Fruit fly (Drosophila melanogaster) whole organism, adult: ENCODE data around the gene fmt.

Experiments
- CG11617 ChIP-seq: fragments of 200-800 bp; sonication (Bioruptor generic); optimal IDR thresholded peaks from 2 replicates; lab custom pipeline; 2017; ENCODE audit warnings: mild to moderate bottlenecking, missing biosample characterization, missing genetic modification reagents, missing genetic modification characterization
- CG12768 ChIP-seq: fragments of 200-800 bp; sonication (Bioruptor generic); optimal IDR thresholded peaks from 2 replicates; lab custom pipeline; 2017; ENCODE audit warnings: missing biosample characterization, missing genetic modification characterization, mild to moderate bottlenecking, moderate library complexity, missing genetic modification reagents
- CG14711 ChIP-seq: fragments of 200-800 bp; sonication (Bioruptor generic); optimal IDR thresholded peaks from 2 replicates; lab custom pipeline; 2018; ENCODE audit warnings: missing biosample characterization, mild to moderate bottlenecking, missing genetic modification characterization, moderate library complexity
- CG1620 ChIP-seq: fragments of 200-800 bp; sonication (Bioruptor generic); optimal IDR thresholded peaks from 2 replicates; lab custom pipeline; 2016; ENCODE audit warnings: missing biosample characterization, missing genetic modification characterization
- CG33017 ChIP-seq: fragments of 200-800 bp; sonication (Bioruptor generic); optimal IDR thresholded peaks from 2 replicates; lab custom pipeline; 2018; ENCODE audit warnings: missing biosample characterization, mild to moderate bottlenecking, missing genetic modification characterization, moderate library complexity
- CG5204 ChIP-seq: fragments of 200-800 bp; sonication (Bioruptor generic); optimal IDR thresholded peaks from 2 replicates; lab custom pipeline; 2016; ENCODE audit warnings: missing biosample characterization, missing genetic modification characterization
- CG7045 ChIP-seq: fragments of 200-800 bp; sonication (Bioruptor generic); optimal IDR thresholded peaks from 2 replicates; lab custom pipeline; 2017; ENCODE audit warnings: missing biosample characterization, mild to moderate bottlenecking, missing genetic modification characterization
- CG7101 ChIP-seq: fragments of 200-800 bp; sonication (Bioruptor generic); optimal IDR thresholded peaks from 2 replicates; lab custom pipeline; 2018; ENCODE audit warnings: missing biosample characterization, mild to moderate bottlenecking, missing genetic modification characterization, moderate library complexity
- Clk ChIP-seq: fragments of 200-800 bp; sonication (Bioruptor generic); optimal IDR thresholded peaks from 2 replicates; lab custom pipeline; 2017; ENCODE audit warnings: missing biosample characterization, missing genetic modification characterization
- Crg-1 ChIP-seq: fragments of 200-800 bp; sonication (Bioruptor generic); optimal IDR thresholded peaks from 2 replicates; lab custom pipeline; 2016; ENCODE audit warnings: missing biosample characterization, missing genetic modification characterization
- Hr96 ChIP-seq: fragments of 200-800 bp; sonication (Bioruptor generic); optimal IDR thresholded peaks from 2 replicates; lab custom pipeline; 2016; ENCODE audit warnings: missing biosample characterization, missing genetic modification characterization
- Mnt ChIP-seq: fragments of 200-800 bp; sonication (Bioruptor generic); optimal IDR thresholded peaks from 2 replicates; lab custom pipeline; 2016; ENCODE audit warnings: missing biosample characterization, mild to moderate bottlenecking, missing genetic modification characterization
- bab1 ChIP-seq: fragments of 200-800 bp; sonication (Bioruptor generic); optimal IDR thresholded peaks from 3 replicates; lab custom pipeline; 2019; ENCODE audit warnings: missing biosample characterization, mild to moderate bottlenecking, missing genetic modification characterization, moderate library complexity
- cic ChIP-seq: fragments of 200-800 bp; sonication (Bioruptor generic); optimal IDR thresholded peaks from 2 replicates; lab custom pipeline; 2017; ENCODE audit warnings: missing biosample characterization, mild to moderate bottlenecking, missing genetic modification characterization, moderate library complexity
- cnc ChIP-seq, 2 experiments: fragments of >200 bp; optimal IDR thresholded peaks; 2 replicates each; lab custom pipeline; 2017
- kay ChIP-seq: fragments of 200-800 bp; sonication (Bioruptor generic); peaks from one replicate; lab custom pipeline; 2016; ENCODE audit warnings: missing biosample characterization, missing genetic modification characterization, borderline replicate concordance
- ovo ChIP-seq: fragments of 200-800 bp; sonication (Bioruptor generic); optimal IDR thresholded peaks from 2 replicates; lab custom pipeline; 2016; ENCODE audit warnings: missing biosample characterization, missing genetic modification characterization
- pad ChIP-seq: fragments of 200-800 bp; sonication (Bioruptor generic); optimal IDR thresholded peaks from 3 replicates; lab custom pipeline; 2017; ENCODE audit warnings: missing biosample characterization, missing genetic modification characterization, mild to moderate bottlenecking, moderate library complexity, missing genetic modification reagents
- tj ChIP-seq: fragments of 200-800 bp; sonication (Bioruptor generic); optimal IDR thresholded peaks from 3 replicates; lab custom pipeline; 2017; ENCODE audit warnings: missing biosample characterization, mild to moderate bottlenecking, missing genetic modification characterization, moderate library complexity
- toe ChIP-seq: fragments of 200-800 bp; sonication (Bioruptor generic); optimal IDR thresholded peaks from 2 replicates; lab custom pipeline; 2016; ENCODE audit warnings: missing biosample characterization, missing genetic modification characterization

The fmt gene

dm6 chr3L:6138586-6138985 lies 35.1 kb downstream of the fmt start:
- TF ChIP-seq CG33017 (tag; lab: Kevin White, UChicago) (no peak), ovo (GFP tag; lab: Kevin White, UChicago) (no peak), Mnt (no peak), CG14711 (tag; lab: Kevin White, UChicago) (no peak), Hr96 (GFP tag; lab: Kevin White, UChicago) (no peak), Crg-1 (GFP tag; lab: Kevin White, UChicago) (no peak), CG12768 (no peak), bab1 (no peak)

- no peak for TF ChIP-seq Clk
- no peak for TF ChIP-seq cic
- TF ChIP-seq CG5204, result no peak
- no peak for TF ChIP-seq CG12768
- TF ChIP-seq Crg-1 (GFP tag; lab: Kevin White, UChicago), result no peak
- no peak for TF ChIP-seq CG7045 (GFP tag; lab: Kevin White, UChicago)
- no peak for TF ChIP-seq Hr96 (GFP tag; lab: Kevin White, UChicago)
- TF ChIP-seq CG33017 (tag; lab: Kevin White, UChicago), result no peak
- TF ChIP-seq Mnt, result no peak
- TF ChIP-seq bab1, result no peak
- TF ChIP-seq pad (GFP tag; lab: Kevin White, UChicago), result no peak
- TF ChIP-seq cnc (optimal IDR thresholded peaks at IDR 0.05; lab: Kevin White, UChicago), result no peak
- no peak for TF ChIP-seq toe (GFP tag; lab: Kevin White, UChicago)
- TF ChIP-seq CG7101 (tag; lab: Kevin White, UChicago), result no peak
Observed at dm6 chr3L:6138018-6138417, 35.7 kb downstream of the fmt start, which contains the start of gene Lcp65Ae. Lcp65Ae (minus strand) TSS chr3L:6138118.

- TF ChIP-seq ovo (GFP tag; lab: Kevin White, UChicago), result no peak
Observed at dm6 chr3L:6136691-6137090, 37.0 kb downstream of the fmt start, which contains the start of gene Lcp65Af. Lcp65Af (minus strand) TSS chr3L:6136791.

dm6 chr3L:6135174-6135573 lies 38.5 kb downstream of the fmt start, which contains the start of gene Lcp65Ag1:
Lcp65Ag1 (minus strand) TSS chr3L:6135274.
- TF ChIP-seq pad (GFP tag; lab: Kevin White, UChicago) (no peak), tj (no peak), CG1620 (GFP tag; lab: Kevin White, UChicago) (no peak), cnc (optimal IDR thresholded peaks at IDR 0.05; lab: Kevin White, UChicago) (no peak), Crg-1 (GFP tag; lab: Kevin White, UChicago) (no peak), cic (no peak), kay (no peak), toe (GFP tag; lab: Kevin White, UChicago) (no peak), CG7101 (tag; lab: Kevin White, UChicago) (no peak), CG33017 (tag; lab: Kevin White, UChicago) (no peak), CG11617 (no peak), Clk (no peak), CG7045 (GFP tag; lab: Kevin White, UChicago) (no peak), Mnt (no peak), CG12768 (no peak), Hr96 (GFP tag; lab: Kevin White, UChicago) (no peak), CG14711 (tag; lab: Kevin White, UChicago) (no peak)

dm6 chr3L:6133546-6133945 lies 40.1 kb downstream of the fmt start, which contains the start of gene Lcp65Ag2:
Lcp65Ag2 (minus strand) TSS chr3L:6133593.
- TF ChIP-seq CG33017 (tag; lab: Kevin White, UChicago) (no peak), cnc (optimal IDR thresholded peaks at IDR 0.05; lab: Kevin White, UChicago) (no peak), CG7045 (GFP tag; lab: Kevin White, UChicago) (no peak), tj (no peak), bab1 (no peak), CG12768 (no peak), Crg-1 (GFP tag; lab: Kevin White, UChicago) (no peak), CG14711 (tag; lab: Kevin White, UChicago) (no peak), Hr96 (GFP tag; lab: Kevin White, UChicago) (no peak), Clk (no peak), Mnt (no peak), ovo (GFP tag; lab: Kevin White, UChicago) (no peak), CG7101 (tag; lab: Kevin White, UChicago) (no peak), CG5204 (no peak), cic (no peak), toe (GFP tag; lab: Kevin White, UChicago) (no peak)

dm6 chr3L:6132009-6132408 lies 41.7 kb downstream of the fmt start, which contains the start of gene Cpr65Au:
Cpr65Au (minus strand) TSS chr3L:6132109.
- TF ChIP-seq cic (no peak), tj (no peak), CG7045 (GFP tag; lab: Kevin White, UChicago) (no peak), pad (GFP tag; lab: Kevin White, UChicago) (no peak), CG7101 (tag; lab: Kevin White, UChicago) (no peak), Hr96 (GFP tag; lab: Kevin White, UChicago) (no peak), CG12768 (no peak), kay (no peak), CG11617 (no peak), toe (GFP tag; lab: Kevin White, UChicago) (no peak), CG1620 (GFP tag; lab: Kevin White, UChicago) (no peak), Mnt (no peak)

dm6 chr3L:6130944-6131343 lies 42.7 kb downstream of the fmt start, which contains the start of gene Lcp65Ag3:
Lcp65Ag3 (minus strand) TSS chr3L:6130989.
- TF ChIP-seq kay (no peak), Hr96 (GFP tag; lab: Kevin White, UChicago) (no peak), CG11617 (no peak), CG7101 (tag; lab: Kevin White, UChicago) (no peak), CG1620 (GFP tag; lab: Kevin White, UChicago) (no peak), Mnt (no peak), Clk (no peak), toe (GFP tag; lab: Kevin White, UChicago) (no peak), cic (no peak), tj (no peak), CG7045 (GFP tag; lab: Kevin White, UChicago) (no peak), CG14711 (tag; lab: Kevin White, UChicago) (no peak), CG12768 (no peak), CG5204 (no peak), cnc (optimal IDR thresholded peaks at IDR 0.05; lab: Kevin White, UChicago) (no peak), bab1 (no peak)
